Worm (Caenorhabditis elegans) whole organism, L2 larva: ENCODE results near the gene K08D8.11.
A peak's percentile ranks its signal among the peaks of the same experiment; 100 is the strongest.

Source experiments
- C34F6.9 ChIP-seq: fragments of 150-350 bp; optimal IDR thresholded peaks from 2 replicates; lab custom pipeline; 2014; ENCODE audit warnings: missing biosample characterization, missing genetic modification characterization
- Y55F3AM.14 ChIP-seq: fragments of 200-800 bp; sonication (Bioruptor generic); optimal IDR thresholded peaks from 2 replicates; lab custom pipeline; 2018; ENCODE audit warnings: mild to moderate bottlenecking, missing genetic modification characterization, missing compliant biosample characterization
- ZK546.5 ChIP-seq: sonication (generic microtip); optimal IDR thresholded peaks from 2 replicates; lab custom pipeline; 2017; ENCODE audit warnings: missing biosample characterization, missing genetic modification characterization
- aly-2 ChIP-seq: fragments of 150-350 bp; optimal IDR thresholded peaks from 2 replicates; lab custom pipeline; 2014; ENCODE audit warnings: missing biosample characterization, missing genetic modification characterization
- ama-1 ChIP-seq: fragments of 150-350 bp; optimal IDR thresholded peaks from 2 replicates; lab custom pipeline; 2018; ENCODE audit warnings: inconsistent platforms
- blmp-1 ChIP-seq: sonication (generic microtip); optimal IDR thresholded peaks from 2 replicates; lab custom pipeline; 2017; ENCODE audit warnings: missing genetic modification characterization, mild to moderate bottlenecking, missing compliant biosample characterization, antibody characterized with exemption, moderate library complexity; ENCODE audit not compliant: insufficient read depth
- ceh-82 ChIP-seq: fragments of 150-350 bp; optimal IDR thresholded peaks from 2 replicates; lab custom pipeline; 2014; ENCODE audit warnings: missing biosample characterization, missing genetic modification characterization
- crh-2 ChIP-seq: sonication (generic microtip); optimal IDR thresholded peaks from 2 replicates; lab custom pipeline; 2017; ENCODE audit warnings: missing biosample characterization, missing genetic modification characterization
- dmd-4 ChIP-seq: sonication (generic microtip); optimal IDR thresholded peaks from 2 replicates; lab custom pipeline; 2017; ENCODE audit warnings: missing biosample characterization, missing genetic modification characterization
- elt-1 ChIP-seq: fragments of 150-350 bp; optimal IDR thresholded peaks from 2 replicates; lab custom pipeline; 2014; ENCODE audit warnings: missing biosample characterization, missing genetic modification characterization
- elt-3 ChIP-seq: sonication (generic microtip); optimal IDR thresholded peaks from 2 replicates; lab custom pipeline; 2017; ENCODE audit warnings: missing biosample characterization, missing genetic modification characterization
- fos-1 ChIP-seq: fragments of 150-350 bp; optimal IDR thresholded peaks from 2 replicates; lab custom pipeline; 2014; ENCODE audit warnings: missing biosample characterization, missing genetic modification characterization
- gmeb-1 ChIP-seq: fragments of 150-350 bp; optimal IDR thresholded peaks from 2 replicates; lab custom pipeline; 2014; ENCODE audit warnings: missing biosample characterization, missing genetic modification characterization
- lin-13 ChIP-seq: fragments of 150-350 bp; optimal IDR thresholded peaks from 2 replicates; lab custom pipeline; 2014; ENCODE audit warnings: missing biosample characterization, missing genetic modification reagents, missing genetic modification characterization
- lin-39 ChIP-seq: fragments of 150-350 bp; optimal IDR thresholded peaks from 2 replicates; lab custom pipeline; 2014; ENCODE audit warnings: missing biosample characterization, missing genetic modification reagents, missing genetic modification characterization
- lsy-2 ChIP-seq, 2 experiments: fragments of 150-350 bp in 1 of 2; sonication (generic microtip) in 1 of 2; optimal IDR thresholded peaks; 2 replicates each; lab custom pipeline; 2014 to 2017; ENCODE audit warnings: missing biosample characterization in 2 of 2, missing genetic modification characterization in 2 of 2
- mab-5 ChIP-seq: fragments of 150-350 bp; optimal IDR thresholded peaks from 2 replicates; lab custom pipeline; 2014; ENCODE audit warnings: missing biosample characterization, missing genetic modification characterization
- mbf-1 ChIP-seq: sonication (generic microtip); optimal IDR thresholded peaks from 2 replicates; lab custom pipeline; 2017; ENCODE audit warnings: missing biosample characterization, missing genetic modification characterization
- nhr-10 ChIP-seq: sonication (generic microtip); optimal IDR thresholded peaks from 2 replicates; lab custom pipeline; 2017; ENCODE audit warnings: missing biosample characterization, missing genetic modification characterization
- nhr-12 ChIP-seq: fragments of 150-350 bp; optimal IDR thresholded peaks from 2 replicates; lab custom pipeline; 2014; ENCODE audit warnings: missing biosample characterization, missing genetic modification characterization
- nhr-129 ChIP-seq: fragments of 150-350 bp; optimal IDR thresholded peaks from 2 replicates; lab custom pipeline; 2014; ENCODE audit warnings: missing biosample characterization, missing genetic modification characterization
- nhr-23 ChIP-seq: fragments of 150-350 bp; optimal IDR thresholded peaks from 2 replicates; lab custom pipeline; 2014; ENCODE audit warnings: missing biosample characterization, missing genetic modification reagents, missing genetic modification characterization
- nhr-77 ChIP-seq: fragments of 150-350 bp; optimal IDR thresholded peaks from 2 replicates; lab custom pipeline; 2014; ENCODE audit warnings: missing biosample characterization, missing genetic modification characterization
- peb-1 ChIP-seq: fragments of 150-350 bp; optimal IDR thresholded peaks from 2 replicates; lab custom pipeline; 2014; ENCODE audit warnings: missing biosample characterization, missing genetic modification characterization
- sem-4 ChIP-seq: fragments of 150-350 bp; optimal IDR thresholded peaks from 2 replicates; lab custom pipeline; 2014; ENCODE audit warnings: missing biosample characterization, missing genetic modification reagents, missing genetic modification characterization
- sma-3 ChIP-seq: sonication (generic microtip); optimal IDR thresholded peaks from 2 replicates; lab custom pipeline; 2016; ENCODE audit warnings: missing genetic modification reagents, missing genetic modification characterization, missing compliant biosample characterization
- sma-9 ChIP-seq, 2 experiments: fragments of 150-350 bp in 1 of 2; sonication (generic microtip) in 1 of 2; optimal IDR thresholded peaks; 2 replicates each; lab custom pipeline; 2014 to 2016; ENCODE audit warnings: missing genetic modification characterization in 2 of 2, mild to moderate bottlenecking in 1 of 2, missing biosample characterization in 1 of 2, missing compliant biosample characterization in 1 of 2, missing genetic modification reagents in 1 of 2, moderate library complexity in 1 of 2
- snpc-4 ChIP-seq: fragments of 150-350 bp; optimal IDR thresholded peaks from 2 replicates; lab custom pipeline; 2014; ENCODE audit warnings: missing biosample characterization, missing genetic modification characterization
- unc-39 ChIP-seq: fragments of 150-350 bp; optimal IDR thresholded peaks from 2 replicates; lab custom pipeline; 2014; ENCODE audit warnings: missing biosample characterization, missing genetic modification characterization
- unc-55 ChIP-seq: fragments of 150-350 bp; sonication (generic microtip); optimal IDR thresholded peaks from 3 replicates; lab custom pipeline; 2014; ENCODE audit warnings: missing biosample characterization, missing genetic modification reagents, missing genetic modification characterization
- unc-62 ChIP-seq: fragments of 150-350 bp; optimal IDR thresholded peaks from 2 replicates; lab custom pipeline; 2014; ENCODE audit warnings: missing biosample characterization, missing genetic modification reagents, missing genetic modification characterization
- ztf-1 ChIP-seq: fragments of 200-800 bp; sonication (Bioruptor generic); conservative IDR thresholded peaks from 2 replicates; pipeline ENCODE4 v1.3.6; 2022; ENCODE audit warnings: missing genetic modification characterization, missing compliant biosample characterization

K08D8.11 gene

ce11 chrIV:12854372-12855114 is 40.6 kb upstream of the K08D8.11 start:
- TF ChIP-seq lin-39 (tag; lab: Kevin White, UChicago) (no peak), gmeb-1 (tag; lab: Kevin White, UChicago) (peak; percentile 5), C34F6.9 (peak; percentile 5)

- TF ChIP-seq mab-5 (tag; lab: Kevin White, UChicago) (no peak), lsy-2 (tag; optimal IDR thresholded peaks at IDR 0.05; lab: Kevin White, UChicago) (no peak), nhr-10 (no peak), peb-1 (no peak), blmp-1 (tag; lab: Kevin White, UChicago) (no peak), elt-3 (tag; lab: Kevin White, UChicago) (no peak)
Measured at ce11 chrIV:12855248-12855647, 39.8 kb upstream of the K08D8.11 start, which contains the start of gene nstp-5. TSS of gene nstp-5 (plus strand) at chrIV:12855548.

ce11 chrIV:12859797-12860196 is 35.3 kb upstream of the K08D8.11 start, which contains the start of gene gcy-18:
TSS of gene gcy-18 (plus strand) at chrIV:12860097.
- no peak for TF ChIP-seq unc-39 (tag; lab: Kevin White, UChicago)
- TF ChIP-seq gmeb-1 (tag; lab: Kevin White, UChicago): no peak
- TF ChIP-seq ceh-82: no peak
- TF ChIP-seq aly-2: no peak
- no peak for TF ChIP-seq unc-62 (GFP tag; lab: Kevin White, UChicago)
- no peak for TF ChIP-seq nhr-12
- TF ChIP-seq lin-13 (GFP tag; lab: Kevin White, UChicago): no peak
- TF ChIP-seq ztf-1 (GFP tag; lab: Robert Waterston, UW): no peak
- TF ChIP-seq sma-3 (GFP tag; lab: Kevin White, UChicago): no peak
- no peak for TF ChIP-seq elt-1
- TF ChIP-seq ama-1 (lab: Kevin White, UChicago): no peak
- TF ChIP-seq Y55F3AM.14 (GFP tag; lab: Kevin White, UChicago): no peak
- TF ChIP-seq nhr-10: no peak

- TF ChIP-seq fos-1 (tag; lab: Kevin White, UChicago) (peak; percentile 91), crh-2 (peak; percentile 21), sma-9 (GFP tag; optimal IDR thresholded peaks at IDR 0.05; lab: Kevin White, UChicago) (peak; percentile 54), sma-9 (tag; optimal IDR thresholded peaks at IDR 0.05; lab: Kevin White, UChicago) (no peak), nhr-129 (tag; lab: Kevin White, UChicago) (no peak), ZK546.5 (tag; lab: Kevin White, UChicago) (no peak), mbf-1 (no peak)
Measured at ce11 chrIV:12865884-12866283, 29.2 kb upstream of the K08D8.11 start, which contains the start of gene clec-186. TSS of gene clec-186 (plus strand) at chrIV:12866109.

ce11 chrIV:12869383-12869782 is 25.7 kb upstream of the K08D8.11 start:
- TF ChIP-seq dmd-4 (tag; lab: Kevin White, UChicago) (no peak), unc-55 (no peak), elt-1 (no peak), sem-4 (tag; lab: Kevin White, UChicago) (no peak), crh-2 (no peak), nhr-23 (no peak), unc-62 (GFP tag; lab: Kevin White, UChicago) (no peak), nhr-12 (no peak)
- TF ChIP-seq, all 48 proteins: peak for 0

ce11 chrIV:12869812-12870211 is 25.3 kb upstream of the K08D8.11 start:
- TF ChIP-seq nhr-77: no peak
- peak; percentile 28 for TF ChIP-seq snpc-4 (tag; lab: Kevin White, UChicago)
